Worm (Caenorhabditis elegans) whole organism, L1 larva: Measurements from ENCODE around the gene hpo-31.
A peak's percentile ranks its signal among the peaks of the same experiment; 100 is the strongest.

Experiments
- Y116A8C.19 ChIP-seq: sonication (generic microtip); optimal IDR thresholded peaks from 2 replicates; lab custom pipeline; 2016; ENCODE audit warnings: missing compliant biosample characterization, missing genetic modification characterization, borderline replicate concordance
- aly-2 ChIP-seq: fragments of 150-350 bp; optimal IDR thresholded peaks from 2 replicates; lab custom pipeline; 2014; ENCODE audit warnings: missing biosample characterization, missing genetic modification characterization
- ces-1 ChIP-seq: fragments of 150-350 bp; optimal IDR thresholded peaks from 2 replicates; lab custom pipeline; 2014; ENCODE audit warnings: missing biosample characterization, missing genetic modification reagents, missing genetic modification characterization
- dpl-1 ChIP-seq, 3 experiments: fragments of 150-350 bp in 2 of 3; sonication (generic microtip) in 1 of 3; optimal IDR thresholded peaks; 2 replicates each; lab custom pipeline; 2014 to 2017; ENCODE audit warnings: missing biosample characterization in 3 of 3, missing genetic modification characterization in 3 of 3, missing genetic modification reagents in 3 of 3
- dsc-1 ChIP-seq: sonication (generic microtip); optimal IDR thresholded peaks from 2 replicates; lab custom pipeline; 2016; ENCODE audit warnings: mild to moderate bottlenecking, missing genetic modification characterization, missing compliant biosample characterization
- efl-1 ChIP-seq, 4 experiments: fragments of 150-350 bp; optimal IDR thresholded peaks in 3 of 4; peaks in 1 of 4; 1 replicate in 1 of 4; 2 replicates in 3 of 4; lab custom pipeline; 2014; ENCODE audit warnings: missing biosample characterization in 2 of 4, missing genetic modification characterization in 2 of 4, missing genetic modification reagents in 2 of 4
- efl-3 ChIP-seq: fragments of 200-800 bp; sonication (Bioruptor generic); optimal IDR thresholded peaks from 2 replicates; lab custom pipeline; 2018; ENCODE audit warnings: mild to moderate bottlenecking, missing genetic modification characterization, missing compliant biosample characterization
- egl-13 ChIP-seq: sonication (generic microtip); optimal IDR thresholded peaks from 2 replicates; lab custom pipeline; 2016; ENCODE audit warnings: missing genotype, missing genetic modification reagents, missing genetic modification characterization, missing compliant biosample characterization
- elt-3 ChIP-seq, 6 experiments: fragments of 150-350 bp in 1 of 6; sonication (generic microtip); optimal IDR thresholded peaks; 2 replicates each; lab custom pipeline; 2017 to 2018; ENCODE audit warnings: missing biosample characterization in 6 of 6, missing genetic modification characterization in 6 of 6, inconsistent platforms in 1 of 6
- ets-5 ChIP-seq: fragments of 200-800 bp; sonication (Bioruptor generic); IDR thresholded peaks from 2 replicates; pipeline ENCODE4 v1.3.6; 2022; ENCODE audit warnings: missing genetic modification characterization, missing compliant biosample characterization
- fkh-4 ChIP-seq: sonication (generic microtip); optimal IDR thresholded peaks from 2 replicates; lab custom pipeline; 2016; ENCODE audit warnings: missing compliant biosample characterization, missing genetic modification characterization, borderline replicate concordance
- hlh-17 ChIP-seq: fragments of 200-800 bp; sonication (Bioruptor generic); optimal IDR thresholded peaks from 2 replicates; lab custom pipeline; 2018; ENCODE audit warnings: missing genetic modification characterization, mild to moderate bottlenecking, missing compliant biosample characterization, moderate library complexity, borderline replicate concordance
- hlh-4 ChIP-seq: sonication (generic microtip); optimal IDR thresholded peaks from 2 replicates; lab custom pipeline; 2016; ENCODE audit warnings: mild to moderate bottlenecking, missing genetic modification characterization, missing compliant biosample characterization
- hpl-2 ChIP-seq: fragments of 150-350 bp; optimal IDR thresholded peaks from 2 replicates; lab custom pipeline; 2014; ENCODE audit warnings: missing biosample characterization, missing genetic modification reagents, missing genetic modification characterization
- isw-1 ChIP-seq: fragments of 200-800 bp; sonication (Bioruptor generic); IDR thresholded peaks from 2 replicates; pipeline ENCODE4 v1.3.6; 2022; ENCODE audit warnings: missing genetic modification characterization, missing compliant biosample characterization
- jun-1 ChIP-seq: fragments of 150-350 bp; optimal IDR thresholded peaks from 2 replicates; lab custom pipeline; 2014; ENCODE audit warnings: missing biosample characterization, missing genetic modification reagents, missing genetic modification characterization
- lin-15B ChIP-seq: fragments of 150-350 bp; sonication (generic microtip); optimal IDR thresholded peaks from 3 replicates; lab custom pipeline; 2014; ENCODE audit warnings: missing biosample characterization, missing genetic modification characterization
- lin-35 ChIP-seq, 2 experiments: fragments of 150-350 bp; optimal IDR thresholded peaks; 2 replicates each; lab custom pipeline; 2014; ENCODE audit warnings: missing biosample characterization in 2 of 2, missing genetic modification characterization in 2 of 2, missing genetic modification reagents in 2 of 2
- lin-39 ChIP-seq: fragments of 150-350 bp; optimal IDR thresholded peaks from 2 replicates; lab custom pipeline; 2014; ENCODE audit warnings: missing biosample characterization, missing genetic modification reagents, missing genetic modification characterization
- lsy-2 ChIP-seq, 2 experiments: fragments of 150-350 bp; optimal IDR thresholded peaks; 2 replicates each; lab custom pipeline; 2014; ENCODE audit warnings: missing biosample characterization in 2 of 2, missing genetic modification characterization in 2 of 2
- nhr-12 ChIP-seq: sonication (generic microtip); optimal IDR thresholded peaks from 2 replicates; lab custom pipeline; 2017; ENCODE audit warnings: missing biosample characterization, missing genetic modification characterization
- nhr-237 ChIP-seq: fragments of 150-350 bp; optimal IDR thresholded peaks from 2 replicates; lab custom pipeline; 2014; ENCODE audit warnings: missing biosample characterization, missing genetic modification characterization
- nhr-71 ChIP-seq: sonication (generic microtip); optimal IDR thresholded peaks from 2 replicates; lab custom pipeline; 2016; ENCODE audit warnings: mild to moderate bottlenecking, missing genetic modification characterization, moderate library complexity, missing compliant biosample characterization
- nhr-84 ChIP-seq: sonication (generic microtip); optimal IDR thresholded peaks from 2 replicates; lab custom pipeline; 2017; ENCODE audit warnings: missing biosample characterization, missing genetic modification characterization
- pag-3 ChIP-seq: sonication (generic microtip); optimal IDR thresholded peaks from 2 replicates; lab custom pipeline; 2017; ENCODE audit warnings: missing genetic modification characterization, mild to moderate bottlenecking, missing compliant biosample characterization, antibody characterized with exemption, borderline replicate concordance; ENCODE audit not compliant: insufficient read depth
- rnt-1 ChIP-seq: sonication (generic microtip); optimal IDR thresholded peaks from 2 replicates; lab custom pipeline; 2016; ENCODE audit warnings: mild to moderate bottlenecking, missing genetic modification characterization, moderate library complexity, missing compliant biosample characterization
- snpc-4 ChIP-seq: fragments of 150-350 bp; optimal IDR thresholded peaks from 2 replicates; lab custom pipeline; 2014; ENCODE audit warnings: missing biosample characterization, missing genetic modification characterization
- snu-23 ChIP-seq: sonication (generic microtip); optimal IDR thresholded peaks from 2 replicates; lab custom pipeline; 2016; ENCODE audit warnings: missing genetic modification characterization, missing compliant biosample characterization
- sox-4 ChIP-seq: sonication (generic microtip); optimal IDR thresholded peaks from 2 replicates; lab custom pipeline; 2016; ENCODE audit warnings: missing genetic modification characterization, missing compliant biosample characterization
- tbx-2 ChIP-seq: sonication (generic microtip); optimal IDR thresholded peaks from 2 replicates; lab custom pipeline; 2016; ENCODE audit warnings: missing genetic modification characterization, missing compliant biosample characterization
- tlp-1 ChIP-seq: fragments of 150-350 bp; optimal IDR thresholded peaks from 2 replicates; lab custom pipeline; 2014; ENCODE audit warnings: missing biosample characterization, missing genetic modification characterization
- unc-130 ChIP-seq: fragments of 150-350 bp; optimal IDR thresholded peaks from 2 replicates; lab custom pipeline; 2017; ENCODE audit warnings: missing biosample characterization, missing genetic modification characterization, inconsistent platforms
- unc-30 ChIP-seq: sonication (generic microtip); optimal IDR thresholded peaks from 2 replicates; lab custom pipeline; 2017; ENCODE audit warnings: missing biosample characterization, missing genetic modification characterization
- unc-86 ChIP-seq: sonication (generic microtip); optimal IDR thresholded peaks from 2 replicates; lab custom pipeline; 2016; ENCODE audit warnings: missing genetic modification characterization, missing compliant biosample characterization
- vab-15 ChIP-seq: sonication (generic microtip); optimal IDR thresholded peaks from 2 replicates; lab custom pipeline; 2017; ENCODE audit warnings: missing genotype, mild to moderate bottlenecking, missing genetic modification characterization, missing compliant biosample characterization
- xbp-1 ChIP-seq: sonication (generic microtip); optimal IDR thresholded peaks from 2 replicates; lab custom pipeline; 2016; ENCODE audit warnings: missing genetic modification characterization, missing compliant biosample characterization
- ztf-11 ChIP-seq, 2 experiments: sonication (generic microtip); optimal IDR thresholded peaks; 2 replicates each; lab custom pipeline; 2016 to 2017; ENCODE audit warnings: missing genetic modification characterization in 2 of 2, missing biosample characterization in 1 of 2, missing compliant biosample characterization in 1 of 2
- ztf-4 ChIP-seq: fragments of 150-350 bp; optimal IDR thresholded peaks from 2 replicates; lab custom pipeline; 2014; ENCODE audit warnings: missing biosample characterization, missing genetic modification characterization

The hpo-31 gene

DNA sequence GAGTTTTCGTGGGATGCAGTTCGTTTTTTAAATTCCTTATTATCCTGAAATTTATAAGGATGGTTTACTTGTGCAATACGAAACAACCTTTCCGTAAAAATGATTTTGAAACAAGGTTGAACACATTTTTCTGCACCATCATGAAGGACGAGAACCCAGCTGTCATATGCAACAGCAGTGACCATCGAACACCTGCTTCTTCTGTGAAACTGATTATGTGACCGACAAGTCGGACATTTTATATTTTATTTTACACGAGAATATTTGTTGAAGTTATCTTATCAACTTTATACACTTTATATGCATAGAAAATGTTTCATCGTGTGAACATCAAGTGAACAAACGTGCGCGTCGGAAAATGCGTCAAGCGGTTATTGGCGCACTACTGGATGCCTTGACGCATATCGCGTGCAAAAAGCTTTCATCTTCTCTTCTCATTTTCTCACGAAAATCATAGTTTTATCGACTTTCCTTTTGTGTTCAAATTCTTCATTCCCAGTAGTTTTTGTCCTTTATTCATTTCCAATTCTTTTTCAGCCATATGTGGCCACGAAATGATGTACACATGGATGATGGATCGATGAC, 3.9 kb upstream of the hpo-31 start, which contains the start of gene sel-10 (continued):
- TF ChIP-seq ets-5 (GFP tag; lab: Robert Waterston, UW) (no peak), unc-130 (tag; lab: Kevin White, UChicago) (peak; percentile 80), snu-23 (GFP tag; lab: Kevin White, UChicago) (peak; percentile 81), vab-15 (tag; lab: Kevin White, UChicago) (no peak), aly-2 (tag; lab: Kevin White, UChicago) (peak; percentile 28), xbp-1 (tag; lab: Kevin White, UChicago) (peak; percentile 75), jun-1 (peak; percentile 50), snpc-4 (peak; percentile 73), sox-4 (peak; percentile 55), hpl-2 (GFP tag; lab: Kevin White, UChicago) (no peak), dpl-1 (GFP tag; optimal IDR thresholded peaks at IDR 0.05; lab: Kevin White, UChicago) (peak; percentile 47 to 88 (median 79))

ce11 chrV:13827920-13828319, 5.1 kb downstream of the hpo-31 start, which contains the start of gene nrf-5:
Gene nrf-5 (plus strand): TSS chrV:13828267.
- no peak for TF ChIP-seq nhr-237 (tag; lab: Kevin White, UChicago)
- TF ChIP-seq lin-35 (GFP tag; optimal IDR thresholded peaks at IDR 0.05; lab: Kevin White, UChicago), result no peak
- no peak for TF ChIP-seq efl-1 (optimal IDR thresholded peaks at IDR 0.05; lab: Kevin White, UChicago)
- TF ChIP-seq efl-1 (GFP tag; optimal IDR thresholded peaks at IDR 0.05 in 1 of 2; lab: Kevin White, UChicago), result peak in 1 of 2 experiments; percentile 5
- TF ChIP-seq ces-1 (GFP tag; lab: Kevin White, UChicago), result no peak
- no peak for TF ChIP-seq hlh-17 (GFP tag; lab: Kevin White, UChicago)
- no peak for TF ChIP-seq fkh-4
- TF ChIP-seq elt-3 (tag; optimal IDR thresholded peaks at IDR 0.05; lab: Kevin White, UChicago), result no peak
- TF ChIP-seq nhr-12 (tag; lab: Kevin White, UChicago), result no peak
- no peak for TF ChIP-seq pag-3 (tag; lab: Kevin White, UChicago)
- no peak for TF ChIP-seq hlh-4
- no peak for TF ChIP-seq efl-3
- TF ChIP-seq tlp-1 (tag; lab: Kevin White, UChicago), result no peak
- no peak for TF ChIP-seq isw-1
- no peak for TF ChIP-seq tbx-2 (tag; lab: Kevin White, UChicago)
- TF ChIP-seq lin-39 (tag; lab: Kevin White, UChicago), result no peak
- peak; percentile 65 for TF ChIP-seq rnt-1 (tag; lab: Kevin White, UChicago)
- no peak for TF ChIP-seq ztf-4
- peak; percentile 69 for TF ChIP-seq dsc-1 (tag; lab: Kevin White, UChicago)

DNA sequence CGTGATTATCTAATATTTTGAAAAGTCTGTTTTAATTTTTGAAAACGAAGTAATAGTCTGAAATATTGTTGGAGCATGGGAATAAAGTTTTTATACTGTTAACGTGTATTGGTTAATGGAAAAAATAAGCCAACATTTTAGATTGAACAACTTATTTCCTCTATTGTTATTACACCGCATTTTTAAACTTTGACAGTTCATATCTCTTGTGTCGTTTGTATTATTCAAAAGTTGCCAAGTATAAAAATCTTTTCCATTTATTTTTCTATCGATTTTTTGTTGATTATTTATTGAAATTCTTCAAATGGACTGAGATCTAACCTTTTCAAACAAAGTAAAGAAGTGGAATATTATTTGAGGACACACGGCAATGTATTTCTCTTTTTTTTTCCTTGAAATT, 8.0 kb downstream of the hpo-31 start, which contains the start of gene str-165:
str-165 (plus strand) TSS at position 301 of the 400 bp plus-strand sequence.
- TF ChIP-seq rnt-1 (tag; lab: Kevin White, UChicago) (no peak), unc-86 (tag; lab: Kevin White, UChicago) (no peak), Y116A8C.19 (no peak), egl-13 (no peak), ztf-11 (tag; optimal IDR thresholded peaks at IDR 0.05; lab: Kevin White, UChicago) (no peak), snu-23 (GFP tag; lab: Kevin White, UChicago) (no peak), nhr-84 (no peak), nhr-71 (tag; lab: Kevin White, UChicago) (no peak)

ce11 chrV:13833951-13834350, 11.1 kb downstream of the hpo-31 start, which contains the start of gene srx-129:
Gene srx-129 (plus strand): TSS chrV:13834251.
- TF ChIP-seq nhr-71 (tag; lab: Kevin White, UChicago) (no peak), efl-3 (no peak), lsy-2 (tag; optimal IDR thresholded peaks at IDR 0.05; lab: Kevin White, UChicago) (no peak), nhr-84 (no peak), lin-15B (tag; lab: Kevin White, UChicago) (no peak), unc-30 (no peak)
